Worm (Caenorhabditis elegans) whole organism, early embryonic: Measurements from ENCODE around the gene C44E12.1.

Experiments used
- B0310.2 ChIP-seq: sonication (generic microtip); optimal IDR thresholded peaks from 2 replicates; lab custom pipeline; 2016; ENCODE audit warnings: mild to moderate bottlenecking, missing genetic modification characterization, missing compliant biosample characterization
- F13C5.2 ChIP-seq: sonication (generic microtip); optimal IDR thresholded peaks from 2 replicates; lab custom pipeline; 2017; ENCODE audit warnings: mild to moderate bottlenecking, missing genetic modification characterization, inconsistent platforms, missing compliant biosample characterization
- aly-1 ChIP-seq: sonication (generic microtip); optimal IDR thresholded peaks from 2 replicates; lab custom pipeline; 2016; ENCODE audit warnings: missing genetic modification characterization, missing compliant biosample characterization
- ama-1 ChIP-seq: fragments of 150-350 bp; optimal IDR thresholded peaks from 2 replicates; lab custom pipeline; 2014
- ceh-13 ChIP-seq: fragments of 200-800 bp; sonication (Bioruptor generic); optimal IDR thresholded peaks from 2 replicates; lab custom pipeline; 2018; ENCODE audit warnings: mild to moderate bottlenecking, missing genetic modification characterization, missing compliant biosample characterization
- ceh-36 ChIP-seq: sonication (generic microtip); optimal IDR thresholded peaks from 2 replicates; lab custom pipeline; 2016; ENCODE audit warnings: missing genetic modification characterization, inconsistent platforms, missing compliant biosample characterization
- ets-7 ChIP-seq: sonication (generic microtip); optimal IDR thresholded peaks from 2 replicates; lab custom pipeline; 2016; ENCODE audit warnings: missing genotype, missing genetic modification characterization, missing compliant biosample characterization
- flt-1 ChIP-seq: fragments of 200-800 bp; sonication (Bioruptor generic); IDR thresholded peaks from 2 replicates; pipeline ENCODE4 v1.3.6; 2022; ENCODE audit warnings: missing genetic modification characterization, missing compliant biosample characterization
- hmbx-1 ChIP-seq: sonication (generic microtip); optimal IDR thresholded peaks from 2 replicates; lab custom pipeline; 2016; ENCODE audit warnings: mild to moderate bottlenecking, missing genetic modification characterization, missing compliant biosample characterization
- hmg-4 ChIP-seq: fragments of 200-800 bp; sonication (Bioruptor generic); optimal IDR thresholded peaks from 2 replicates; lab custom pipeline; 2018; ENCODE audit warnings: mild to moderate bottlenecking, missing genetic modification characterization, missing compliant biosample characterization
- hnd-1 ChIP-seq: sonication (generic microtip); optimal IDR thresholded peaks from 2 replicates; lab custom pipeline; 2016; ENCODE audit warnings: missing genetic modification characterization, missing compliant biosample characterization
- pes-1 ChIP-seq: fragments of 200-800 bp; sonication (Bioruptor generic); IDR thresholded peaks from 2 replicates; pipeline ENCODE4 v1.3.6; 2022; ENCODE audit warnings: missing genetic modification reagents, missing genetic modification characterization, missing compliant biosample characterization
- scrt-1 ChIP-seq: fragments of 200-800 bp; sonication (Bioruptor generic); IDR thresholded peaks from 2 replicates; pipeline ENCODE4 v1.3.6; 2022; ENCODE audit warnings: missing genetic modification characterization, missing compliant biosample characterization
- sea-1 ChIP-seq: fragments of 200-800 bp; sonication (Bioruptor generic); conservative IDR thresholded peaks from 2 replicates; pipeline ENCODE4 v1.3.6; 2022; ENCODE audit warnings: missing genetic modification characterization, missing compliant biosample characterization
- tbx-11 ChIP-seq: fragments of 200-800 bp; sonication (Bioruptor generic); IDR thresholded peaks from 2 replicates; pipeline ENCODE4 v1.3.6; 2022; ENCODE audit warnings: missing genetic modification characterization, missing compliant biosample characterization
- tbx-37 ChIP-seq: fragments of 200-800 bp; sonication (Bioruptor generic); conservative IDR thresholded peaks from 2 replicates; pipeline ENCODE4 v1.3.6; 2022; ENCODE audit warnings: missing genetic modification reagents, missing genetic modification characterization, missing compliant biosample characterization
- tra-4 ChIP-seq: sonication (generic microtip); optimal IDR thresholded peaks from 2 replicates; lab custom pipeline; 2017; ENCODE audit warnings: missing genetic modification characterization, missing compliant biosample characterization

The C44E12.1 gene

DNA sequence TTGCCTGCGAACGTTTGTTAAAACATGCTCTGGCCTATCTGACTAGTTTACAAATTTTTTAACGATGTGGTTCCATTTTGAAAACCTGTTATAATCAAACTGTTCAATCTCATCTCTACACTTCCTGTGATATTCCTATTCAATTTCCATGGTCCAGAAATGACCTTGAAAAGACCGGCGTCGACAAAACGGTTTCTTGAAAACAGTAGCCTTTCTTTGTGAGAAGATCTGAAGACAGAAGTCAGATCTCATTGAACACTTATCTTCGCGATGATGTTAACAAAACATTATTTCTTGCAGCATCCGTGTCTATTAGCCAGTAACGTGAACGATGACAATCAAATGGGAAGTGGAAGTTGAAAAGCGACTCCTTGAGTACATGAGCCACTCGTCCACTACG, at the start of gene C44E12.1:
C44E12.1 (plus strand) TSS at position 301 of the 400 bp plus-strand sequence.
- TF ChIP-seq aly-1 (no peak), pes-1 (no peak), tbx-11 (GFP tag; lab: Robert Waterston, UW) (no peak), hmg-4 (no peak), flt-1 (GFP tag; lab: Robert Waterston, UW) (no peak), tbx-37 (no peak), scrt-1 (no peak), hnd-1 (tag; lab: Kevin White, UChicago) (no peak), hmbx-1 (tag; lab: Kevin White, UChicago) (no peak), F13C5.2 (tag; lab: Kevin White, UChicago) (no peak), B0310.2 (no peak), sea-1 (GFP tag; lab: Robert Waterston, UW) (no peak), ceh-13 (GFP tag; lab: Kevin White, UChicago) (no peak), ama-1 (lab: Kevin White, UChicago) (no peak), tra-4 (tag; lab: Kevin White, UChicago) (no peak)

DNA sequence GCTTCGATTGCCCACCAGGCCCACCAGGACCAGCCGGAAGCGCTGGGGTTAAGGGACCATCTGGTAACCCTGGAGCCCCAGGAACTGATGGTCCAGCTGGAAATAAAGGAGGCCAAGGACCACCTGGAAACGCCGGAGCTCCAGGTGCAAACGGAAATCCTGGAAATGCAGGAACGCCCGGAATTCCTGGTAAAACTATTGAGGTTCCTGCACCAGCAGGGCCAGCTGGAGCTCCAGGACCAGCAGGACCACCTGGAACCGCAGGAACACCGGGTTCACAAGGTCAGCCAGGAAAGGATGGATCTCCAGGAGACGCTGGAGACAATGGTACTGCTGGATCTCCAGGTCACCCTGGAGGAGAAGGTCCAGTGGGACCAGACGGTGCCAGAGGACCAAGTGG, 49.0 kb upstream of the C44E12.1 start:
- TF ChIP-seq B0310.2 (no peak), ama-1 (lab: Kevin White, UChicago) (no peak), ceh-13 (GFP tag; lab: Kevin White, UChicago) (no peak), sea-1 (GFP tag; lab: Robert Waterston, UW) (no peak), ets-7 (tag; lab: Kevin White, UChicago) (no peak), scrt-1 (no peak), pes-1 (no peak), tra-4 (tag; lab: Kevin White, UChicago) (no peak), F13C5.2 (tag; lab: Kevin White, UChicago) (no peak), aly-1 (no peak), hmg-4 (no peak), hnd-1 (tag; lab: Kevin White, UChicago) (no peak), ceh-36 (tag; lab: Kevin White, UChicago) (no peak), tbx-11 (GFP tag; lab: Robert Waterston, UW) (no peak), flt-1 (GFP tag; lab: Robert Waterston, UW) (no peak), hmbx-1 (tag; lab: Kevin White, UChicago) (no peak)

DNA sequence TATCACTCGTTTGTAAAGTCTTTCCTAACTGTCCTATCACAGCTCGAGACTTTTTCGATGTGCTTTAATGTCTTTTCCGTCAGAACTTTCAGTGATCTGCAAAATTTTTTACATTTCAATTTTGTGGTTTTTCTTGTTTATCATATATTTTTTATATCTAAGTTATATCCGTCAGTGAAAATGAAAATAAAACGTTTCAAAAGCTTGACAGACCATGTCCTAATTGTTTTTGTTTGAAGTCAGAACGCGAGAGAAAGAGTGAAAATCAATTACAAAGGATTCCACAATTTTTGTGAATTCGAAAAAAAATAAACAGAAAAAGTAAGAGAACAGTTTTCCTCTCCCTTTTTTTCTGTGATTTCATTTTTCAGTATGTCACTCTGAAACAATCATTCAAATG, 48.6 kb upstream of the C44E12.1 start, which contains the start of gene F46C8.1:
F46C8.1 (plus strand) TSS at position 301 of the 400 bp plus-strand sequence.
- TF ChIP-seq ets-7 (tag; lab: Kevin White, UChicago): no peak
- TF ChIP-seq hmbx-1 (tag; lab: Kevin White, UChicago): no peak
- no peak for TF ChIP-seq F13C5.2 (tag; lab: Kevin White, UChicago)
- TF ChIP-seq hnd-1 (tag; lab: Kevin White, UChicago): no peak
- no peak for TF ChIP-seq B0310.2
- TF ChIP-seq ama-1 (lab: Kevin White, UChicago): no peak
- no peak for TF ChIP-seq tra-4 (tag; lab: Kevin White, UChicago)
- TF ChIP-seq scrt-1: no peak
- TF ChIP-seq sea-1 (GFP tag; lab: Robert Waterston, UW): no peak
- TF ChIP-seq pes-1: no peak
- TF ChIP-seq hmg-4: no peak
- no peak for TF ChIP-seq tbx-37
- TF ChIP-seq ceh-13 (GFP tag; lab: Kevin White, UChicago): no peak
- TF ChIP-seq flt-1 (GFP tag; lab: Robert Waterston, UW): no peak
- no peak for TF ChIP-seq tbx-11 (GFP tag; lab: Robert Waterston, UW)
- no peak for TF ChIP-seq ceh-36 (tag; lab: Kevin White, UChicago)
- no peak for TF ChIP-seq aly-1

DNA sequence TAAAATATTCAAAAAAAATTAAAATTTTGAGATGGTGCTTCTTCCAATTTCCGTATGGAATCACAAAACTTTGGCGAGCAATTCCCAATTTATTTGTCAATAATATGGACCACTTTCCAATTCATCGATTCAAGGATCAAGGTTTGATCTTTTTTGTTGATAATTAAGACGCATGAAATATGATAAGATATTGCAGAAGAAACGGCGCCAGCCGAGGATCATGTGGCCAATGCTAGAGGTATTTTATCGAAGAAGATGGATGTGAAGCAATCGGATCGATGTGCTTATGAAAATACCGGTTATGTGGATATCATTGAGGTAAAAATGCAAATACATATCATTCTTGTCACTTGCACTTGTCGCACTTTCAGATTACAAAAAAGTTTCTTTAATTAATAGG, 46.3 kb upstream of the C44E12.1 start:
- no peak for TF ChIP-seq tra-4 (tag; lab: Kevin White, UChicago)
- no peak for TF ChIP-seq scrt-1
- no peak for TF ChIP-seq sea-1 (GFP tag; lab: Robert Waterston, UW)

DNA sequence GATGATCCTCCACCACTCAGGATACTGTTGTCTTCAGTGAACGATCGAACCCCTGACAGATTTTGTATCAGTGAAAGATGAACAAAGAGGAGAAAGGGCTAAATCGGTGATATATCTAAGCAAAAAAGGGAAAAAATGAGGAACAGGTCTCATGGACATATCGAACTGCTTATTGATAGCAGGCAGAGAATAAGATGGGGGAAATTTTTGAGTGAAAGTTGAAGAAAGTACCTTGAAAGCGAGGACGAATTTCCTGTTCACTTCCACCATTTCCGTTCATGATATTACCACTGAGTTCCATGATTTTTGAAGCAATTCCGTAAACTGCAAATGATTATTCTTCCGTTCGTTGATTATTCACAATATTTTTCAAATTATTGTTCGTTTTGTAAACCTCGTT, 43.4 kb upstream of the C44E12.1 start:
- TF ChIP-seq B0310.2 (no peak), ama-1 (lab: Kevin White, UChicago) (no peak), ceh-13 (GFP tag; lab: Kevin White, UChicago) (no peak), tbx-11 (GFP tag; lab: Robert Waterston, UW) (no peak), F13C5.2 (tag; lab: Kevin White, UChicago) (no peak), ceh-36 (tag; lab: Kevin White, UChicago) (no peak), hmg-4 (no peak), scrt-1 (no peak)

DNA sequence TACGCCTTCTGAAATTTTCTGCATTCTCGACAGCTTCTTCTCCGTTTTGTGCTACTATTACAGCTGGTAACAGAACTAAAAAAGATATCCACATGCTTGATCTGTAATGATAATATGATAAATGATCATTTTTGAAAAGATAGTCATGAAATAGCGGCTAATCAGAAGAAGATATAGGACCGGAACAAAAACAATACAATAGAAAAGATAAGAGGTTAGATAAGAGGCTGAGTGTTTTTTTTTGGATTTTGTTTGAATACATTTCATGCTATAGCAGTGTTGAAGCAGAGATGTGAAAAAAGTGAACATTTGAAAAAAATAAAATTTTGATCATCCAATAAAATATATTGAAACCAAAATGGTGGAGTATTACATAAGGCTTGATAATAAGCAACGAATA, 42.4 kb upstream of the C44E12.1 start, which contains the start of gene F46C8.8:
F46C8.8 (minus strand) TSS at position 101 of the 400 bp plus-strand sequence.
- no peak for TF ChIP-seq B0310.2
- no peak for TF ChIP-seq sea-1 (GFP tag; lab: Robert Waterston, UW)
- TF ChIP-seq hmg-4: no peak
- no peak for TF ChIP-seq hmbx-1 (tag; lab: Kevin White, UChicago)
- TF ChIP-seq tbx-11 (GFP tag; lab: Robert Waterston, UW): no peak
- TF ChIP-seq ets-7 (tag; lab: Kevin White, UChicago): no peak
- no peak for TF ChIP-seq flt-1 (GFP tag; lab: Robert Waterston, UW)
- no peak for TF ChIP-seq ceh-13 (GFP tag; lab: Kevin White, UChicago)

DNA sequence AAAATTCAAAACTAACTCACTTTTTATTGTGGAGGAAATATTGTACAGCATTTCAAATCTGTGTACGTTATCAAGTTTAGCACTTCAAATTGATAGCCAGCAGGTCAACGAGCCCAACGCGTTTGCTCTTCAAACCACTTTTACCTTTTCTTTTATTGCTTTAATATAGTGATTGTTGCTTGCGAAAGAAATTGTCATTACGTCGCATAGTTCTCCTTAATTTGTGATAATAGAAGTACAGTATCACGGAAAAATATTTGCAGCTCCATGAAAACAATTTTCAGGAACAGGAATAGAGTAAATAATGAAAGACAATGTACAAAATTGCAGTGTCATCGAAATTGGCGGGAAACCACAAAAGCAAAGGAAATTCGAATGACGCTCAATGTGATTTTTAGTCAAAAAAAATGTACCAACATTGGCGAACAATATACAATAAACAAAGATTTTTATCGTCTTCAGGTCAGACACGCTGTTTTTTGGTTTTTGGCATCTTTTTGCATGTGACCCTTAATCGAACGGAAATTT, 37.7 kb upstream of the C44E12.1 start, which contains the start of the genes PDB1.1 and F08C6.5:
PDB1.1 (minus strand) TSS at position 158 of the 528 bp plus-strand sequence.
F08C6.5 (plus strand) TSS at position 478 of the 528 bp plus-strand sequence.
- no peak for TF ChIP-seq tra-4 (tag; lab: Kevin White, UChicago)
- TF ChIP-seq hmbx-1 (tag; lab: Kevin White, UChicago): no peak
- TF ChIP-seq hnd-1 (tag; lab: Kevin White, UChicago): no peak
- TF ChIP-seq ceh-13 (GFP tag; lab: Kevin White, UChicago): no peak

DNA sequence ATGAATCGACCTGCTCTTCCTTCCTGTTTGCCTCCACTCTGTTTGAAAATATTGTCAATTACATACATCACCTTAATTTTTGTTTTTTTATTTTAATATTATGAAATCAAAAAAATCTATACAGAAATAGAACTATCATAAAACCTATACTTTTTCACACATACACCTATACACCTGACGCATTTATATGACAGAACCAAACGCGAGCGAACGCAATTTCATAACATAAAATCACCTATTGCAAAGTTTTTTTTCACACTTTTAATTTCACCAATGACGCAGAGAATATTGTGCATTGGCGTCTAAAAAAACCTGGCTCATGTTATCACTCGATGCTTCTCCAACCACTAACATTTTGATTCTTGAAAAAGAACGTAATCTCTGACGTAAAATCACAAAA, 34.8 kb upstream of the C44E12.1 start:
- no peak for TF ChIP-seq F13C5.2 (tag; lab: Kevin White, UChicago)
- no peak for TF ChIP-seq flt-1 (GFP tag; lab: Robert Waterston, UW)
- TF ChIP-seq hnd-1 (tag; lab: Kevin White, UChicago): no peak
- TF ChIP-seq hmbx-1 (tag; lab: Kevin White, UChicago): no peak
- TF ChIP-seq sea-1 (GFP tag; lab: Robert Waterston, UW): no peak
